Worm (Caenorhabditis elegans) whole organism, L3 larva: ENCODE data around the gene pcp-3.

ENCODE experiments used
- R02D3.7 ChIP-seq: fragments of 150-350 bp; optimal IDR thresholded peaks from 2 replicates; lab custom pipeline; 2014; ENCODE audit warnings: missing biosample characterization, missing genetic modification characterization
- ceh-16 ChIP-seq: sonication (generic microtip); optimal IDR thresholded peaks from 2 replicates; lab custom pipeline; 2017; ENCODE audit warnings: missing biosample characterization, missing genetic modification characterization
- daf-12 ChIP-seq: fragments of 150-350 bp; optimal IDR thresholded peaks from 2 replicates; lab custom pipeline; 2014; ENCODE audit warnings: missing biosample characterization, missing genetic modification reagents, missing genetic modification characterization
- elt-1 ChIP-seq: fragments of 150-350 bp; optimal IDR thresholded peaks from 2 replicates; lab custom pipeline; 2014; ENCODE audit warnings: missing biosample characterization, missing genetic modification characterization
- elt-2 ChIP-seq: sonication (generic microtip); optimal IDR thresholded peaks from 2 replicates; lab custom pipeline; 2016; ENCODE audit warnings: missing genetic modification reagents, mild to moderate bottlenecking, missing genetic modification characterization, missing compliant biosample characterization
- lin-15B ChIP-seq: fragments of 150-350 bp; optimal IDR thresholded peaks from 2 replicates; lab custom pipeline; 2014; ENCODE audit warnings: missing biosample characterization, missing genetic modification characterization
- mdl-1 ChIP-seq: fragments of 150-350 bp; optimal IDR thresholded peaks from 2 replicates; lab custom pipeline; 2014; ENCODE audit warnings: missing biosample characterization, missing genetic modification characterization
- nhr-11 ChIP-seq: fragments of 150-350 bp; optimal IDR thresholded peaks from 2 replicates; lab custom pipeline; 2014; ENCODE audit warnings: missing biosample characterization, missing genetic modification characterization
- nhr-237 ChIP-seq: fragments of 150-350 bp; optimal IDR thresholded peaks from 2 replicates; lab custom pipeline; 2014; ENCODE audit warnings: missing biosample characterization, missing genetic modification characterization
- nhr-25 ChIP-seq: sonication (generic microtip); optimal IDR thresholded peaks from 2 replicates; lab custom pipeline; 2017; ENCODE audit warnings: missing biosample characterization, missing genetic modification characterization
- skn-1 ChIP-seq: fragments of 150-350 bp; optimal IDR thresholded peaks from 2 replicates; lab custom pipeline; 2014; ENCODE audit warnings: missing biosample characterization, missing genetic modification characterization
- unc-62 ChIP-seq: fragments of 150-350 bp; sonication (generic microtip); optimal IDR thresholded peaks from 4 replicates; lab custom pipeline; 2014; ENCODE audit warnings: missing biosample characterization, missing genetic modification reagents, missing genetic modification characterization
- zag-1 ChIP-seq: fragments of 150-350 bp; optimal IDR thresholded peaks from 2 replicates; lab custom pipeline; 2014; ENCODE audit warnings: missing biosample characterization, missing genetic modification characterization
- ztf-11 ChIP-seq: fragments of 150-350 bp; optimal IDR thresholded peaks from 2 replicates; lab custom pipeline; 2014; ENCODE audit warnings: missing biosample characterization, missing genetic modification characterization

ce11 chrIV:9118792-9119191 is 40.0 kb downstream of the pcp-3 start, which contains the start of gene nrfl-1:
- TF ChIP-seq nhr-25 (no peak), R02D3.7 (tag; lab: Kevin White, UChicago) (no peak), unc-62 (GFP tag; lab: Kevin White, UChicago) (no peak), mdl-1 (tag; lab: Kevin White, UChicago) (no peak), skn-1 (tag; lab: Kevin White, UChicago) (no peak), nhr-237 (no peak), daf-12 (tag; lab: Kevin White, UChicago) (no peak), ceh-16 (tag; lab: Kevin White, UChicago) (no peak), nhr-11 (tag; lab: Kevin White, UChicago) (no peak), elt-2 (tag; lab: Kevin White, UChicago) (no peak), lin-15B (tag; lab: Kevin White, UChicago) (no peak), elt-1 (tag; lab: Kevin White, UChicago) (no peak), ztf-11 (no peak), zag-1 (tag; lab: Kevin White, UChicago) (no peak)
